Worm (Caenorhabditis elegans): Measurements from ENCODE around the gene F44E5.17.
A peak's percentile ranks its signal among the peaks of the same experiment; 100 is the strongest.

F44E5.17 gene

DNA sequence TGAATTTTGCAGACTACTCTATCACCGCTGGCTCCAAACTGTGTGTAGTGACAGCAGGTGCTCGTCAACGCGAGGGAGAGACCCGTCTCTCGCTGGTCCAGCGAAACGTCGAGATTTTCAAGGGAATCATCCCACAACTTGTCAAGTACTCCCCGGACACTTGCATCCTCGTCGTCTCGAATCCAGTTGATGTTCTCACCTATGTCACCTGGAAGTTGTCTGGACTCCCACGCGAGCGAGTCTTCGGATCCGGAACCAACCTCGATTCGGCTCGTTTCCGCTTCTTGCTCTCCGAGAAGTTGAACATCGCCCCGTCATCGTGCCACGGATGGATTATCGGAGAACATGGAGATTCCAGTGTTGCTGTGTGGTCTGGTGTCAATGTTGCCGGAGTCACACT, 22.8 kb downstream of the F44E5.17 start (continued):
- no peak for TF ChIP-seq Y116A8C.19 (tag; optimal IDR thresholded peaks at IDR 0.05; ENCODE audit: borderline replicate concordance)

DNA sequence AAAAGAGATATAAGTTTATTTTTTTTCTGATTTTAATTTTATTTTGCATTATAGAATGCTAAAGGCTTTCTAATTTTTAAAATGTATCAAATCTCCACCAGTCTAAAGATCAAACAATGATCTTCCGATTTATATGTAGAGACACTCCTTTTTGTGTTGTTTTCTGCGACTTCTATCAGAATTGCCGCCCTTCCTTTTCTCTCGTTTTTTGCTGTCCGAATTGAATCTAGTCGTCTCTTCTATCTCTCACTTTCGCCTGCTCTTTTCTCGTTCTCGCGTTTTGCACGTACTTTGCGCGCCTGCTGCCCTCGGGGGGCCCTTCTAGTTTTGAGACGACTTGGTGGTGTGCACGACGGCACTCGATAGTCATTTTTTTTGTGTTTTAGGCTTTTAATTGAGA, 24.0 kb downstream of the F44E5.17 start:
- TF ChIP-seq ceh-90 (tag; optimal IDR thresholded peaks at IDR 0.05) (no peak), ces-1 (GFP tag; optimal IDR thresholded peaks at IDR 0.05) (peak; percentile 1), unc-86 (tag; optimal IDR thresholded peaks at IDR 0.05) (no peak), mep-1 (tag; optimal IDR thresholded peaks at IDR 0.05) (peak; percentile 48), dpl-1 (GFP tag; optimal IDR thresholded peaks at IDR 0.05) (peak in 2 of 3 experiments; percentile 4 to 41), nhr-28 (tag; optimal IDR thresholded peaks at IDR 0.05) (no peak), nhr-85 (tag) (peak; percentile 57), nhr-20 (tag; optimal IDR thresholded peaks at IDR 0.05) (peak; percentile 77), efl-1 (optimal IDR thresholded peaks at IDR 0.05) (peak; percentile 27 to 38), efl-1 (GFP tag; optimal IDR thresholded peaks at IDR 0.05 in 1 of 2) (peak in 1 of 2 experiments; percentile 43), fkh-10 (GFP tag; optimal IDR thresholded peaks at IDR 0.05) (peak; percentile 61), zip-4 (GFP tag; optimal IDR thresholded peaks at IDR 0.05) (no peak), pag-3 (tag; optimal IDR thresholded peaks at IDR 0.05; ENCODE audit: borderline replicate concordance, insufficient read depth) (no peak), vab-15 (tag; optimal IDR thresholded peaks at IDR 0.05) (no peak), rnt-1 (tag; optimal IDR thresholded peaks at IDR 0.05) (peak; percentile 39), C16A3.4 (tag; optimal IDR thresholded peaks at IDR 0.05) (no peak), nhr-84 (tag; optimal IDR thresholded peaks at IDR 0.05) (no peak), aha-1 (tag; optimal IDR thresholded peaks at IDR 0.05) (no peak), ztf-11 (tag; optimal IDR thresholded peaks at IDR 0.05) (no peak), hlh-17 (GFP tag; optimal IDR thresholded peaks at IDR 0.05; ENCODE audit: borderline replicate concordance) (no peak), lin-14 (GFP tag; optimal IDR thresholded peaks at IDR 0.05) (peak; percentile 89), nhr-71 (tag; optimal IDR thresholded peaks at IDR 0.05) (peak; percentile 72), snu-23 (GFP tag; optimal IDR thresholded peaks at IDR 0.05) (peak; percentile 79), ceh-88 (GFP tag; IDR thresholded peaks at IDR 0.05) (no peak), Y116A8C.19 (tag; optimal IDR thresholded peaks at IDR 0.05; ENCODE audit: borderline replicate concordance) (no peak), F16B12.6 (tag; optimal IDR thresholded peaks at IDR 0.05) (no peak), irx-1 (tag; optimal IDR thresholded peaks at IDR 0.05) (peak; percentile 29), nhr-19 (GFP tag; conservative IDR thresholded peaks at IDR 0.05) (peak; percentile 61), lin-35 (GFP tag; optimal IDR thresholded peaks at IDR 0.05) (peak; percentile 27 to 52), pax-3 (tag; optimal IDR thresholded peaks at IDR 0.05) (no peak), dsc-1 (tag; optimal IDR thresholded peaks at IDR 0.05) (peak; percentile 38), fos-1 (tag; optimal IDR thresholded peaks at IDR 0.05) (no peak), sox-4 (tag; optimal IDR thresholded peaks at IDR 0.05) (no peak), skn-1 (tag; optimal IDR thresholded peaks at IDR 0.05) (peak; percentile 14), zag-1 (tag; optimal IDR thresholded peaks at IDR 0.05) (no peak), elt-2 (tag; optimal IDR thresholded peaks at IDR 0.05) (no peak), swsn-7 (tag; optimal IDR thresholded peaks at IDR 0.05) (peak; percentile 51), nhr-90 (tag; optimal IDR thresholded peaks at IDR 0.05; ENCODE audit: poor library complexity) (no peak), lir-3 (tag; optimal IDR thresholded peaks at IDR 0.05; ENCODE audit: poor library complexity) (no peak), xbp-1 (tag; optimal IDR thresholded peaks at IDR 0.05) (peak; percentile 44), lin-39 (tag; optimal IDR thresholded peaks at IDR 0.05) (no peak), nhr-12 (tag; optimal IDR thresholded peaks at IDR 0.05) (no peak), mab-9 (GFP tag; IDR thresholded peaks at IDR 0.05) (no peak), fkh-8 (tag; optimal IDR thresholded peaks at IDR 0.05) (no peak), ama-1 (optimal IDR thresholded peaks at IDR 0.05) (no peak), ets-5 (GFP tag; IDR thresholded peaks at IDR 0.05) (no peak), egl-13 (tag; optimal IDR thresholded peaks at IDR 0.05) (peak; percentile 3), ceh-82 (tag; optimal IDR thresholded peaks at IDR 0.05) (peak in 1 of 3 experiments; percentile 41), tbx-2 (tag; optimal IDR thresholded peaks at IDR 0.05) (peak; percentile 43), elt-3 (tag; optimal IDR thresholded peaks at IDR 0.05) (no peak), hpl-2 (GFP tag; optimal IDR thresholded peaks at IDR 0.05) (no peak)

Data from whole organism, L1 larva.